Fruit fly (Drosophila melanogaster) whole organism, embryonic: ENCODE measurements around the gene Scgalpha.

Experiments used
- Abd-B ChIP-seq: fragments of 200-800 bp; sonication (Bioruptor generic); optimal IDR thresholded peaks from 2 replicates; lab custom pipeline; 2018; ENCODE audit warnings: missing biosample characterization, mild to moderate bottlenecking, missing genetic modification characterization, moderate library complexity
- BtbVII ChIP-seq: fragments of 200-800 bp; sonication (Bioruptor generic); optimal IDR thresholded peaks from 3 replicates; lab custom pipeline; 2017; ENCODE audit warnings: missing biosample characterization, mild to moderate bottlenecking, missing genetic modification characterization
- CG11398 ChIP-seq: fragments of 200-800 bp; sonication (Bioruptor generic); optimal IDR thresholded peaks from 2 replicates; lab custom pipeline; 2016; ENCODE audit warnings: missing biosample characterization, missing genetic modification characterization
- CG12104 ChIP-seq: fragments of 200-800 bp; sonication (Bioruptor generic); optimal IDR thresholded peaks from 3 replicates; lab custom pipeline; 2016; ENCODE audit warnings: missing biosample characterization, missing genetic modification characterization
- CG12299 ChIP-seq: fragments of 200-800 bp; sonication (Bioruptor generic); optimal IDR thresholded peaks from 2 replicates; lab custom pipeline; 2018; ENCODE audit warnings: missing biosample characterization, mild to moderate bottlenecking, missing genetic modification characterization
- CG13123 ChIP-seq: fragments of 200-800 bp; sonication (Bioruptor generic); optimal IDR thresholded peaks from 2 replicates; lab custom pipeline; 2016; ENCODE audit warnings: missing biosample characterization, missing genetic modification characterization
- CG14965 ChIP-seq: fragments of 200-800 bp; sonication (Bioruptor generic); optimal IDR thresholded peaks from 2 replicates; lab custom pipeline; 2016; ENCODE audit warnings: missing biosample characterization, missing genetic modification characterization, borderline replicate concordance
- CG1529 ChIP-seq: fragments of 200-800 bp; sonication (Bioruptor generic); optimal IDR thresholded peaks from 3 replicates; lab custom pipeline; 2018; ENCODE audit warnings: missing biosample characterization, missing genetic modification characterization
- CG16815 ChIP-seq: fragments of 200-800 bp; sonication (Bioruptor generic); optimal IDR thresholded peaks from 3 replicates; lab custom pipeline; 2017; ENCODE audit warnings: missing biosample characterization, mild to moderate bottlenecking, missing genetic modification characterization
- CG17328 ChIP-seq: fragments of 200-800 bp; sonication (Bioruptor generic); IDR thresholded peaks from 2 replicates; pipeline ENCODE4 v1.3.6; 2022; ENCODE audit warnings: missing biosample characterization, missing genetic modification characterization
- CG18599 ChIP-seq: fragments of 200-800 bp; sonication (Bioruptor generic); optimal IDR thresholded peaks from 3 replicates; lab custom pipeline; 2017; ENCODE audit warnings: missing biosample characterization, missing genetic modification characterization, mild to moderate bottlenecking, moderate library complexity, missing genetic modification reagents
- CG4360 ChIP-seq: fragments of 200-800 bp; sonication (Bioruptor generic); IDR thresholded peaks from 2 replicates; pipeline ENCODE4 v1.3.6; 2022; ENCODE audit warnings: missing biosample characterization, missing genetic modification characterization
- CG4707 ChIP-seq: fragments of 200-800 bp; sonication (Bioruptor generic); optimal IDR thresholded peaks from 2 replicates; lab custom pipeline; 2018; ENCODE audit warnings: missing biosample characterization, mild to moderate bottlenecking, missing genetic modification characterization, moderate library complexity
- CG5245 ChIP-seq: fragments of 200-800 bp; sonication (Bioruptor generic); optimal IDR thresholded peaks from 3 replicates; lab custom pipeline; 2016; ENCODE audit warnings: missing biosample characterization, missing genetic modification characterization
- CG8089 ChIP-seq: fragments of 200-800 bp; sonication (Bioruptor generic); optimal IDR thresholded peaks from 3 replicates; lab custom pipeline; 2016; ENCODE audit warnings: missing biosample characterization, missing genetic modification characterization
- CG9727 ChIP-seq: fragments of 200-800 bp; sonication (Bioruptor generic); optimal IDR thresholded peaks from 3 replicates; lab custom pipeline; 2017; ENCODE audit warnings: missing biosample characterization, mild to moderate bottlenecking, missing genetic modification characterization
- CG9932 ChIP-seq: fragments of 200-800 bp; sonication (Bioruptor generic); IDR thresholded peaks from 2 replicates; pipeline ENCODE4 v1.3.6; 2022; ENCODE audit warnings: missing biosample characterization, missing genetic modification characterization
- CoRest ChIP-seq: fragments of 200-800 bp; sonication (Bioruptor generic); optimal IDR thresholded peaks from 3 replicates; lab custom pipeline; 2018; ENCODE audit warnings: missing biosample characterization, mild to moderate bottlenecking, missing genetic modification characterization, moderate library complexity
- Dad ChIP-seq: fragments of 200-800 bp; sonication (Bioruptor generic); optimal IDR thresholded peaks from 3 replicates; lab custom pipeline; 2016; ENCODE audit warnings: missing biosample characterization, missing genetic modification characterization
- Dbx ChIP-seq: fragments of 200-800 bp; sonication (Bioruptor generic); IDR thresholded peaks from 3 replicates; pipeline ENCODE4 v1.3.6; 2022; ENCODE audit warnings: missing biosample characterization, missing genetic modification characterization
- Dfd ChIP-seq, 2 experiments: fragments of >200 bp; optimal IDR thresholded peaks; 2 replicates each; lab custom pipeline; 2017; ENCODE audit warnings: missing biosample characterization in 2 of 2, missing genetic modification characterization in 2 of 2
- Ets65A ChIP-seq: fragments of 200-800 bp; sonication (Bioruptor generic); peaks from one replicate; lab custom pipeline; 2016; ENCODE audit warnings: missing biosample characterization, missing genetic modification characterization
- Gsc ChIP-seq: fragments of 200-800 bp; sonication (Bioruptor generic); IDR thresholded peaks from 2 replicates; pipeline ENCODE4 v1.3.6; 2022; ENCODE audit warnings: missing biosample characterization, missing genetic modification characterization
- Lhr ChIP-seq: fragments of 200-800 bp; sonication (Bioruptor generic); optimal IDR thresholded peaks from 3 replicates; lab custom pipeline; 2017; ENCODE audit warnings: mild to moderate bottlenecking, missing biosample characterization, missing genetic modification reagents, missing genetic modification characterization
- Med ChIP-seq: fragments of 200-800 bp; sonication (Bioruptor generic); peaks from one replicate; lab custom pipeline; 2016; ENCODE audit warnings: missing biosample characterization, missing genetic modification characterization, mild to moderate bottlenecking, inconsistent platforms, moderate library complexity
- NfI ChIP-seq: fragments of 200-800 bp; sonication (Bioruptor generic); optimal IDR thresholded peaks from 3 replicates; lab custom pipeline; 2018; ENCODE audit warnings: missing biosample characterization, mild to moderate bottlenecking, missing genetic modification characterization, moderate library complexity
- Scr ChIP-seq: fragments of 200-800 bp; sonication (Bioruptor generic); IDR thresholded peaks from 2 replicates; pipeline ENCODE4 v1.3.6; 2022; ENCODE audit warnings: missing biosample characterization, missing genetic modification characterization; ENCODE audit not compliant: partially characterized antibody
- Trl ChIP-seq, 3 experiments: fragments of >200 bp in 2 of 3; fragments of 200-800 bp in 1 of 3; sonication (Bioruptor generic) in 1 of 3; optimal IDR thresholded peaks; 2 replicates in 1 of 3; 3 replicates in 2 of 3; lab custom pipeline; 2016 to 2017; ENCODE audit warnings: missing biosample characterization in 1 of 3, missing genetic modification characterization in 1 of 3
- abd-A ChIP-seq: fragments of 200-800 bp; sonication (Bioruptor generic); optimal IDR thresholded peaks from 3 replicates; lab custom pipeline; 2019; ENCODE audit warnings: missing biosample characterization, mild to moderate bottlenecking, missing genetic modification characterization, moderate library complexity
- bcd ChIP-seq: fragments of 200-800 bp; sonication (Bioruptor generic); optimal IDR thresholded peaks from 2 replicates; lab custom pipeline; 2017; ENCODE audit warnings: missing biosample characterization, mild to moderate bottlenecking, missing genetic modification characterization
- chif ChIP-seq, 2 experiments: fragments of 200-800 bp; sonication (Bioruptor generic); optimal IDR thresholded peaks; 3 replicates each; lab custom pipeline; 2016; ENCODE audit warnings: missing biosample characterization in 2 of 2, missing genetic modification characterization in 2 of 2
- chm ChIP-seq: fragments of 200-800 bp; sonication (Bioruptor generic); IDR thresholded peaks from 2 replicates; pipeline ENCODE4 v1.3.6; 2022; ENCODE audit warnings: missing biosample characterization, missing genetic modification characterization
- crc ChIP-seq: fragments of 200-800 bp; sonication (Bioruptor generic); optimal IDR thresholded peaks from 2 replicates; lab custom pipeline; 2016; ENCODE audit warnings: missing biosample characterization, missing genetic modification characterization
- dm ChIP-seq: fragments of 200-800 bp; sonication (Bioruptor generic); optimal IDR thresholded peaks from 3 replicates; lab custom pipeline; 2016; ENCODE audit warnings: missing biosample characterization, missing genetic modification characterization
- dmrt99B ChIP-seq: fragments of 200-800 bp; sonication (Bioruptor generic); optimal IDR thresholded peaks from 2 replicates; lab custom pipeline; 2018; ENCODE audit warnings: missing biosample characterization, mild to moderate bottlenecking, missing genetic modification characterization, moderate library complexity
- gce ChIP-seq: fragments of 200-800 bp; sonication (Bioruptor generic); IDR thresholded peaks from 3 replicates; pipeline ENCODE4 v1.3.6; 2022; ENCODE audit warnings: missing biosample characterization, missing genetic modification characterization
- gcm ChIP-seq: fragments of 200-800 bp; sonication (Bioruptor generic); optimal IDR thresholded peaks from 2 replicates; lab custom pipeline; 2019; ENCODE audit warnings: missing biosample characterization, mild to moderate bottlenecking, missing genetic modification characterization, moderate library complexity
- grau ChIP-seq: fragments of 200-800 bp; optimal IDR thresholded peaks from 3 replicates; lab custom pipeline; 2019; ENCODE audit warnings: missing biosample characterization, mild to moderate bottlenecking, missing genetic modification characterization, moderate library complexity
- gsb ChIP-seq: fragments of 200-800 bp; sonication (Bioruptor generic); IDR thresholded peaks from 2 replicates; pipeline ENCODE4 v1.3.6; 2022; ENCODE audit warnings: missing biosample characterization, missing genetic modification characterization
- jumu ChIP-seq: fragments of 200-800 bp; sonication (Bioruptor generic); optimal IDR thresholded peaks from 3 replicates; lab custom pipeline; 2016; ENCODE audit warnings: missing biosample characterization, missing genetic modification characterization
- lbe ChIP-seq: fragments of 200-800 bp; sonication (Bioruptor generic); optimal IDR thresholded peaks from 2 replicates; lab custom pipeline; 2016; ENCODE audit warnings: missing biosample characterization, mild to moderate bottlenecking, missing genetic modification characterization
- lilli ChIP-seq: fragments of 200-800 bp; sonication (Bioruptor generic); optimal IDR thresholded peaks from 3 replicates; lab custom pipeline; 2016; ENCODE audit warnings: missing biosample characterization, missing genetic modification characterization
- nau ChIP-seq: fragments of 200-800 bp; sonication (Bioruptor generic); optimal IDR thresholded peaks from 3 replicates; lab custom pipeline; 2017; ENCODE audit warnings: missing biosample characterization, mild to moderate bottlenecking, missing genetic modification characterization, missing genetic modification reagents
- phol ChIP-seq: fragments of 200-800 bp; sonication (Bioruptor generic); optimal IDR thresholded peaks from 3 replicates; lab custom pipeline; 2018; ENCODE audit warnings: missing biosample characterization, mild to moderate bottlenecking, missing genetic modification characterization, moderate library complexity
- pnt ChIP-seq: fragments of 200-800 bp; sonication (Bioruptor generic); optimal IDR thresholded peaks from 3 replicates; lab custom pipeline; 2016; ENCODE audit warnings: missing biosample characterization, missing genetic modification characterization
- schlank ChIP-seq: fragments of 200-800 bp; sonication (Bioruptor generic); optimal IDR thresholded peaks from 2 replicates; lab custom pipeline; 2018; ENCODE audit warnings: missing biosample characterization, mild to moderate bottlenecking, missing genetic modification characterization
- sens ChIP-seq: fragments of 200-800 bp; sonication (Bioruptor generic); peaks from one replicate; lab custom pipeline; 2016; ENCODE audit warnings: missing biosample characterization, missing genetic modification characterization
- slbo ChIP-seq: fragments of 200-800 bp; sonication (Bioruptor generic); IDR thresholded peaks from 2 replicates; pipeline ENCODE4 v1.3.6; 2022; ENCODE audit warnings: missing biosample characterization, missing genetic modification characterization
- sob ChIP-seq: fragments of 200-800 bp; sonication (Bioruptor generic); IDR thresholded peaks from 2 replicates; pipeline ENCODE4 v1.3.6; 2022; ENCODE audit warnings: missing biosample characterization, missing genetic modification characterization
- stc ChIP-seq: fragments of 200-800 bp; sonication (Bioruptor generic); IDR thresholded peaks from 2 replicates; pipeline ENCODE4 v1.3.6; 2022; ENCODE audit warnings: missing biosample characterization, missing genetic modification characterization
- tap ChIP-seq: fragments of 200-800 bp; optimal IDR thresholded peaks from 3 replicates; lab custom pipeline; 2019; ENCODE audit warnings: missing biosample characterization, mild to moderate bottlenecking, missing genetic modification characterization, moderate library complexity
- tx ChIP-seq: fragments of 200-800 bp; sonication (Bioruptor generic); optimal IDR thresholded peaks from 2 replicates; lab custom pipeline; 2016; ENCODE audit warnings: missing biosample characterization, missing genetic modification characterization

Scgalpha gene

dm6 chr2L:8333185-8333584 lies 30.0 kb downstream of the Scgalpha start (continued):
- TF ChIP-seq gce (GFP tag; lab: Robert Waterston, UW) = no peak
- TF ChIP-seq jumu (GFP tag; lab: Kevin White, UChicago) = no peak
- no peak for TF ChIP-seq CG13123 (GFP tag; lab: Kevin White, UChicago)
- peak; percentile 5 for TF ChIP-seq Abd-B
- TF ChIP-seq CG8089 (GFP tag; lab: Kevin White, UChicago) = no peak
- TF ChIP-seq BtbVII (GFP tag; lab: Kevin White, UChicago) = no peak
- TF ChIP-seq gcm (GFP tag; lab: Kevin White, UChicago) = no peak
- TF ChIP-seq Lhr (GFP tag; lab: Kevin White, UChicago) = no peak
- TF ChIP-seq CoRest (tag; lab: Kevin White, UChicago) = peak; percentile 20
- TF ChIP-seq dm = no peak
- TF ChIP-seq CG18599 (GFP tag; lab: Kevin White, UChicago) = peak; percentile 58
- TF ChIP-seq nau (GFP tag; lab: Kevin White, UChicago) = no peak
- no peak for TF ChIP-seq CG17328 (GFP tag; lab: Robert Waterston, UW)
- TF ChIP-seq Dbx = 0 out of 3 replicates have a peak, but pooled peaks have one; percentile 5
- no peak for TF ChIP-seq Scr (GFP tag; lab: Robert Waterston, UW)
- TF ChIP-seq sens (GFP tag; lab: Kevin White, UChicago) = no peak
- peak; percentile 4 for TF ChIP-seq phol (tag; lab: Kevin White, UChicago)
- no peak for TF ChIP-seq Dad (GFP tag; lab: Kevin White, UChicago)
- TF ChIP-seq dmrt99B (tag; lab: Kevin White, UChicago) = peak; percentile 33
- no peak for TF ChIP-seq Trl (optimal IDR thresholded peaks at IDR 0.05; lab: Kevin White, UChicago)
- TF ChIP-seq Trl (GFP tag; optimal IDR thresholded peaks at IDR 0.05; lab: Kevin White, UChicago) = no peak
- TF ChIP-seq CG1529 = no peak
- TF ChIP-seq sob (GFP tag; lab: Robert Waterston, UW) = no peak
- no peak for TF ChIP-seq Dfd (GFP tag; optimal IDR thresholded peaks at IDR 0.05; lab: Kevin White, UChicago)
- peak; percentile 27 for TF ChIP-seq Ets65A
- no peak for TF ChIP-seq CG5245 (GFP tag; lab: Kevin White, UChicago)
- TF ChIP-seq Med (GFP tag; lab: Kevin White, UChicago) = peak; percentile 65
- TF ChIP-seq stc (GFP tag; lab: Robert Waterston, UW) = no peak
- peak; percentile 8 for TF ChIP-seq grau (tag; lab: Kevin White, UChicago)
- no peak for TF ChIP-seq bcd (GFP tag; lab: Kevin White, UChicago)
- no peak for TF ChIP-seq tx (GFP tag; lab: Kevin White, UChicago)
- TF ChIP-seq Gsc (GFP tag; lab: Robert Waterston, UW) = no peak
- TF ChIP-seq chm (GFP tag; lab: Robert Waterston, UW) = no peak
- TF ChIP-seq gsb (GFP tag; lab: Robert Waterston, UW) = no peak
- TF ChIP-seq CG11398 = no peak
- TF ChIP-seq lilli (GFP tag; lab: Kevin White, UChicago) = no peak
- TF ChIP-seq NfI (GFP tag; lab: Kevin White, UChicago) = no peak
- TF ChIP-seq CG12104 = no peak
- no peak for TF ChIP-seq CG9932 (GFP tag; lab: Robert Waterston, UW)
- no peak for TF ChIP-seq CG4360
- no peak for TF ChIP-seq CG16815 (GFP tag; lab: Kevin White, UChicago)
- TF ChIP-seq schlank (tag; lab: Kevin White, UChicago) = no peak
- no peak for TF ChIP-seq CG4707
- TF ChIP-seq pnt = no peak
- peak; percentile 11 for TF ChIP-seq CG9727
- no peak for TF ChIP-seq tap (tag; lab: Kevin White, UChicago)
- peak; percentile 31; the same call in 1 of the 2 replicates for TF ChIP-seq slbo (GFP tag; lab: Robert Waterston, UW)
- no peak for TF ChIP-seq CG14965 (GFP tag; lab: Kevin White, UChicago)
- TF ChIP-seq abd-A (tag; lab: Kevin White, UChicago) = peak; percentile 7
- no peak for TF ChIP-seq CG12299 (tag; lab: Kevin White, UChicago)
- no peak for TF ChIP-seq chif (GFP tag; optimal IDR thresholded peaks at IDR 0.05; lab: Kevin White, UChicago)
- no peak for TF ChIP-seq lbe (GFP tag; lab: Kevin White, UChicago)
- TF ChIP-seq crc = no peak
